Worm (Caenorhabditis elegans) whole organism, L2 larva: ENCODE results near the gene idpc-3.

Source experiments
- F13H6.1 ChIP-seq: sonication (generic microtip); optimal IDR thresholded peaks from 2 replicates; lab custom pipeline; 2016; ENCODE audit warnings: missing genetic modification characterization, missing compliant biosample characterization
- nhr-237 ChIP-seq: fragments of 150-350 bp; optimal IDR thresholded peaks from 2 replicates; lab custom pipeline; 2014; ENCODE audit warnings: missing biosample characterization, missing genetic modification characterization
- nhr-25 ChIP-seq: fragments of 150-350 bp; sonication (generic microtip); optimal IDR thresholded peaks from 3 replicates; lab custom pipeline; 2014; ENCODE audit warnings: missing biosample characterization, missing genetic modification characterization
- skn-1 ChIP-seq: sonication (generic microtip); optimal IDR thresholded peaks from 2 replicates; lab custom pipeline; 2017; ENCODE audit warnings: missing biosample characterization, missing genetic modification characterization
- unc-62 ChIP-seq: fragments of 150-350 bp; optimal IDR thresholded peaks from 2 replicates; lab custom pipeline; 2014; ENCODE audit warnings: missing biosample characterization, missing genetic modification reagents, missing genetic modification characterization
- ztf-11 ChIP-seq: sonication (generic microtip); optimal IDR thresholded peaks from 2 replicates; lab custom pipeline; 2017; ENCODE audit warnings: missing biosample characterization, missing genetic modification characterization

DNA sequence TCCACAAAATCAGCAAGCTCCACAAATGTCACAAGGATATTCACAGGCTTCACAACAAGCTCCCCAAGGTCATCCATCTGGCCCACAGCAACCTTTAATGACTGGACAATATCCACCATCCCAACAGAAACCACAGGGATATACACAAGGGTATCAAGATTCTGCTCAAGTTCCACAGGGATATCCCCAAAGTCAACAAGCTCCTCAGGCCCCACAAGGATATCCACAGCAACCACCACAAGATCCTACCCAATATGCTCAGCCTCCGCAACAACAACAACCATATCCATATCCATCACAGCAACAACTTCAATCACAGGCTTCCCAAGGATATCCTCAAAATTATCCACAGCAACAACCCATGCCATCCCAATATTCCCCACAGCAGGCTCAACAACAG, 12.3 kb downstream of the idpc-3 start:
- TF ChIP-seq nhr-237 (tag; lab: Kevin White, UChicago) (no peak), unc-62 (GFP tag; lab: Kevin White, UChicago) (no peak), nhr-25 (tag; lab: Kevin White, UChicago) (no peak), skn-1 (tag; lab: Kevin White, UChicago) (no peak), ztf-11 (tag; lab: Kevin White, UChicago) (no peak), F13H6.1 (tag; lab: Kevin White, UChicago) (no peak)
